Worm (Caenorhabditis elegans): ENCODE data around the gene T26A5.2.

ce11 chrIII:6452278-6452677 lies 14.8 kb upstream of the T26A5.2 start, which contains the start of gene set-1:
- no peak for TF ChIP-seq dao-5 (tag; optimal IDR thresholded peaks at IDR 0.05)
- no peak for TF ChIP-seq him-1 (tag; optimal IDR thresholded peaks at IDR 0.05)
